Fruit fly (Drosophila melanogaster) whole organism, prepupa: ENCODE measurements around the gene gry.

Experiments
- CG16779 ChIP-seq: fragments of 200-800 bp; sonication (Bioruptor generic); optimal IDR thresholded peaks from 3 replicates; lab custom pipeline; 2017; ENCODE audit warnings: missing biosample characterization, mild to moderate bottlenecking, missing genetic modification characterization
- CG34406 ChIP-seq: fragments of 200-800 bp; sonication (Bioruptor generic); optimal IDR thresholded peaks from 3 replicates; lab custom pipeline; 2016; ENCODE audit warnings: missing biosample characterization, missing genetic modification characterization
- CG8319 ChIP-seq: fragments of 200-800 bp; sonication (Bioruptor generic); optimal IDR thresholded peaks from 3 replicates; lab custom pipeline; 2016; ENCODE audit warnings: missing biosample characterization, missing genetic modification characterization
- CG8632 ChIP-seq: fragments of 200-800 bp; sonication (Bioruptor generic); optimal IDR thresholded peaks from 3 replicates; lab custom pipeline; 2016; ENCODE audit warnings: missing biosample characterization, missing genetic modification characterization
- CG9139 ChIP-seq: fragments of 200-800 bp; sonication (Bioruptor generic); optimal IDR thresholded peaks from 3 replicates; lab custom pipeline; 2017; ENCODE audit warnings: missing biosample characterization, mild to moderate bottlenecking, missing genetic modification characterization
- Lpt ChIP-seq: fragments of 200-800 bp; sonication (Bioruptor generic); optimal IDR thresholded peaks from 3 replicates; lab custom pipeline; 2016; ENCODE audit warnings: missing biosample characterization, missing genetic modification characterization
- Sox102F ChIP-seq: fragments of 200-800 bp; sonication (Bioruptor generic); optimal IDR thresholded peaks from 2 replicates; lab custom pipeline; 2016; ENCODE audit warnings: missing biosample characterization, mild to moderate bottlenecking, missing genetic modification characterization
- acj6 ChIP-seq: fragments of 200-800 bp; sonication (Bioruptor generic); optimal IDR thresholded peaks from 3 replicates; lab custom pipeline; 2016; ENCODE audit warnings: missing biosample characterization, missing genetic modification characterization
- dac ChIP-seq: fragments of 200-800 bp; sonication (Bioruptor generic); optimal IDR thresholded peaks from 2 replicates; lab custom pipeline; 2017; ENCODE audit warnings: missing biosample characterization, mild to moderate bottlenecking, missing genetic modification characterization
- eg ChIP-seq: fragments of 200-800 bp; sonication (Bioruptor generic); IDR thresholded peaks from 3 replicates; pipeline ENCODE4 v1.3.6; 2022; ENCODE audit warnings: missing biosample characterization, missing genetic modification characterization
- lz ChIP-seq: fragments of 200-800 bp; sonication (Bioruptor generic); optimal IDR thresholded peaks from 3 replicates; lab custom pipeline; 2016; ENCODE audit warnings: missing biosample characterization, missing genetic modification characterization
- salr ChIP-seq, 2 experiments: fragments of 200-800 bp; sonication (Bioruptor generic); optimal IDR thresholded peaks; 3 replicates each; lab custom pipeline; 2016 to 2018; ENCODE audit warnings: missing biosample characterization in 2 of 2, missing genetic modification characterization in 2 of 2, mild to moderate bottlenecking in 1 of 2
- ss ChIP-seq, 2 experiments: fragments of 200-800 bp; sonication (Bioruptor generic); optimal IDR thresholded peaks; 2 replicates in 1 of 2; 3 replicates in 1 of 2; lab custom pipeline; 2017 to 2018; ENCODE audit warnings: mild to moderate bottlenecking in 2 of 2, missing biosample characterization in 2 of 2, missing genetic modification characterization in 2 of 2, moderate library complexity in 1 of 2

- TF ChIP-seq eg (GFP tag; lab: Robert Waterston, UW) (no peak), dac (GFP tag; lab: Kevin White, UChicago) (no peak), CG8319 (GFP tag; lab: Kevin White, UChicago) (no peak), Sox102F (GFP tag; lab: Kevin White, UChicago) (no peak), CG16779 (tag; lab: Kevin White, UChicago) (no peak), salr (GFP tag; optimal IDR thresholded peaks at IDR 0.05; lab: Kevin White, UChicago) (no peak), CG9139 (GFP tag; lab: Kevin White, UChicago) (no peak), ss (GFP tag; optimal IDR thresholded peaks at IDR 0.05; lab: Kevin White, UChicago) (no peak), lz (GFP tag; lab: Kevin White, UChicago) (no peak), CG34406 (GFP tag; lab: Kevin White, UChicago) (no peak), acj6 (GFP tag; lab: Kevin White, UChicago) (no peak), CG8632 (GFP tag; lab: Kevin White, UChicago) (no peak), Lpt (GFP tag; lab: Kevin White, UChicago) (no peak)
These were observed 37.4 kb downstream of the gry start for dm6 chr3L:3236319-3236718.
